Worm (Caenorhabditis elegans) whole organism, L1 larva: ENCODE measurements around the gene srx-36.

Experiments used
- C34B4.2 ChIP-seq: sonication (generic microtip); optimal IDR thresholded peaks from 2 replicates; lab custom pipeline; 2017; ENCODE audit warnings: mild to moderate bottlenecking, missing genetic modification characterization, missing compliant biosample characterization
- Y116A8C.19 ChIP-seq: sonication (generic microtip); optimal IDR thresholded peaks from 2 replicates; lab custom pipeline; 2016; ENCODE audit warnings: missing compliant biosample characterization, missing genetic modification characterization, borderline replicate concordance
- aha-1 ChIP-seq: fragments of 150-350 bp; optimal IDR thresholded peaks from 2 replicates; lab custom pipeline; 2014; ENCODE audit warnings: missing biosample characterization, missing genetic modification characterization
- aly-2 ChIP-seq: fragments of 150-350 bp; optimal IDR thresholded peaks from 2 replicates; lab custom pipeline; 2014; ENCODE audit warnings: missing biosample characterization, missing genetic modification characterization
- ceh-82 ChIP-seq, 3 experiments: fragments of 150-350 bp in 1 of 3; sonication (generic microtip) in 2 of 3; optimal IDR thresholded peaks; 2 replicates each; lab custom pipeline; 2014 to 2017; ENCODE audit warnings: missing biosample characterization in 3 of 3, missing genetic modification characterization in 3 of 3
- ceh-88 ChIP-seq: fragments of 200-800 bp; sonication (Bioruptor generic); IDR thresholded peaks from 2 replicates; pipeline ENCODE4 v1.3.6; 2022; ENCODE audit warnings: missing genetic modification characterization, missing compliant biosample characterization
- ces-1 ChIP-seq: fragments of 150-350 bp; optimal IDR thresholded peaks from 2 replicates; lab custom pipeline; 2014; ENCODE audit warnings: missing biosample characterization, missing genetic modification reagents, missing genetic modification characterization
- dpl-1 ChIP-seq, 3 experiments: fragments of 150-350 bp in 2 of 3; sonication (generic microtip) in 1 of 3; optimal IDR thresholded peaks; 2 replicates each; lab custom pipeline; 2014 to 2017; ENCODE audit warnings: missing biosample characterization in 3 of 3, missing genetic modification characterization in 3 of 3, missing genetic modification reagents in 3 of 3
- efl-1 ChIP-seq, 4 experiments: fragments of 150-350 bp; optimal IDR thresholded peaks in 3 of 4; peaks in 1 of 4; 1 replicate in 1 of 4; 2 replicates in 3 of 4; lab custom pipeline; 2014; ENCODE audit warnings: missing biosample characterization in 2 of 4, missing genetic modification characterization in 2 of 4, missing genetic modification reagents in 2 of 4
- egl-13 ChIP-seq: sonication (generic microtip); optimal IDR thresholded peaks from 2 replicates; lab custom pipeline; 2016; ENCODE audit warnings: missing genotype, missing genetic modification reagents, missing genetic modification characterization, missing compliant biosample characterization
- egl-27 ChIP-seq, 2 experiments: fragments of 150-350 bp in 1 of 2; sonication (generic microtip); optimal IDR thresholded peaks; 3 replicates each; lab custom pipeline; 2017 to 2018; ENCODE audit warnings: missing biosample characterization in 2 of 2, missing genetic modification characterization in 2 of 2, missing genetic modification reagents in 2 of 2
- fkh-8 ChIP-seq: sonication (generic microtip); optimal IDR thresholded peaks from 2 replicates; lab custom pipeline; 2016; ENCODE audit warnings: mild to moderate bottlenecking, missing genetic modification characterization, missing compliant biosample characterization
- fos-1 ChIP-seq: fragments of 150-350 bp; optimal IDR thresholded peaks from 2 replicates; lab custom pipeline; 2014; ENCODE audit warnings: missing biosample characterization, missing genetic modification characterization
- grh-1 ChIP-seq: fragments of 200-800 bp; sonication (Bioruptor generic); IDR thresholded peaks from 2 replicates; pipeline ENCODE4 v1.3.6; 2022; ENCODE audit warnings: missing genetic modification reagents, missing genetic modification characterization, missing compliant biosample characterization
- lin-39 ChIP-seq: fragments of 150-350 bp; optimal IDR thresholded peaks from 2 replicates; lab custom pipeline; 2014; ENCODE audit warnings: missing biosample characterization, missing genetic modification reagents, missing genetic modification characterization
- mab-9 ChIP-seq: fragments of 200-800 bp; sonication (Bioruptor generic); IDR thresholded peaks from 2 replicates; pipeline ENCODE4 v1.3.6; 2022; ENCODE audit warnings: missing genetic modification reagents, missing genetic modification characterization, missing compliant biosample characterization
- nhr-19 ChIP-seq: fragments of 200-800 bp; sonication (Bioruptor generic); conservative IDR thresholded peaks from 2 replicates; pipeline ENCODE4 v1.3.6; 2022; ENCODE audit warnings: missing genetic modification characterization, missing compliant biosample characterization
- nhr-20 ChIP-seq: sonication (generic microtip); optimal IDR thresholded peaks from 2 replicates; lab custom pipeline; 2016; ENCODE audit warnings: mild to moderate bottlenecking, missing genetic modification characterization, missing compliant biosample characterization
- nhr-237 ChIP-seq: fragments of 150-350 bp; optimal IDR thresholded peaks from 2 replicates; lab custom pipeline; 2014; ENCODE audit warnings: missing biosample characterization, missing genetic modification characterization
- nhr-47 ChIP-seq: sonication (generic microtip); optimal IDR thresholded peaks from 2 replicates; lab custom pipeline; 2016; ENCODE audit warnings: mild to moderate bottlenecking, missing genetic modification characterization, moderate library complexity, missing compliant biosample characterization
- nhr-71 ChIP-seq: sonication (generic microtip); optimal IDR thresholded peaks from 2 replicates; lab custom pipeline; 2016; ENCODE audit warnings: mild to moderate bottlenecking, missing genetic modification characterization, moderate library complexity, missing compliant biosample characterization
- nhr-77 ChIP-seq: fragments of 150-350 bp; optimal IDR thresholded peaks from 2 replicates; lab custom pipeline; 2014; ENCODE audit warnings: missing biosample characterization, missing genetic modification characterization
- pqm-1 ChIP-seq: sonication (generic microtip); optimal IDR thresholded peaks from 3 replicates; lab custom pipeline; 2017; ENCODE audit warnings: missing biosample characterization, missing genetic modification characterization
- rnt-1 ChIP-seq: sonication (generic microtip); optimal IDR thresholded peaks from 2 replicates; lab custom pipeline; 2016; ENCODE audit warnings: mild to moderate bottlenecking, missing genetic modification characterization, moderate library complexity, missing compliant biosample characterization
- skn-1 ChIP-seq: fragments of 150-350 bp; optimal IDR thresholded peaks from 2 replicates; lab custom pipeline; 2014; ENCODE audit warnings: missing biosample characterization, missing genetic modification characterization
- snpc-4 ChIP-seq: fragments of 150-350 bp; optimal IDR thresholded peaks from 2 replicates; lab custom pipeline; 2014; ENCODE audit warnings: missing biosample characterization, missing genetic modification characterization
- sox-4 ChIP-seq: sonication (generic microtip); optimal IDR thresholded peaks from 2 replicates; lab custom pipeline; 2016; ENCODE audit warnings: missing genetic modification characterization, missing compliant biosample characterization
- sptf-1 ChIP-seq: fragments of 150-350 bp; optimal IDR thresholded peaks from 2 replicates; lab custom pipeline; 2014; ENCODE audit warnings: missing biosample characterization, missing genetic modification characterization
- sup-37 ChIP-seq: fragments of 200-800 bp; sonication (Bioruptor generic); optimal IDR thresholded peaks from 2 replicates; lab custom pipeline; 2018; ENCODE audit warnings: mild to moderate bottlenecking, missing genetic modification characterization, missing compliant biosample characterization
- swsn-7 ChIP-seq: sonication (generic microtip); optimal IDR thresholded peaks from 2 replicates; lab custom pipeline; 2016; ENCODE audit warnings: missing genetic modification characterization, missing compliant biosample characterization
- tbx-2 ChIP-seq: sonication (generic microtip); optimal IDR thresholded peaks from 2 replicates; lab custom pipeline; 2016; ENCODE audit warnings: missing genetic modification characterization, missing compliant biosample characterization
- unc-130 ChIP-seq: fragments of 150-350 bp; optimal IDR thresholded peaks from 2 replicates; lab custom pipeline; 2017; ENCODE audit warnings: missing biosample characterization, missing genetic modification characterization, inconsistent platforms
- unc-62 ChIP-seq: fragments of 150-350 bp; optimal IDR thresholded peaks from 2 replicates; lab custom pipeline; 2014; ENCODE audit warnings: missing biosample characterization, missing genetic modification reagents, missing genetic modification characterization
- vab-15 ChIP-seq: sonication (generic microtip); optimal IDR thresholded peaks from 2 replicates; lab custom pipeline; 2017; ENCODE audit warnings: missing genotype, mild to moderate bottlenecking, missing genetic modification characterization, missing compliant biosample characterization
- xbp-1 ChIP-seq: sonication (generic microtip); optimal IDR thresholded peaks from 2 replicates; lab custom pipeline; 2016; ENCODE audit warnings: missing genetic modification characterization, missing compliant biosample characterization
- ztf-11 ChIP-seq, 2 experiments: sonication (generic microtip); optimal IDR thresholded peaks; 2 replicates each; lab custom pipeline; 2016 to 2017; ENCODE audit warnings: missing genetic modification characterization in 2 of 2, missing biosample characterization in 1 of 2, missing compliant biosample characterization in 1 of 2
- ztf-4 ChIP-seq: fragments of 150-350 bp; optimal IDR thresholded peaks from 2 replicates; lab custom pipeline; 2014; ENCODE audit warnings: missing biosample characterization, missing genetic modification characterization

The srx-36 gene

DNA sequence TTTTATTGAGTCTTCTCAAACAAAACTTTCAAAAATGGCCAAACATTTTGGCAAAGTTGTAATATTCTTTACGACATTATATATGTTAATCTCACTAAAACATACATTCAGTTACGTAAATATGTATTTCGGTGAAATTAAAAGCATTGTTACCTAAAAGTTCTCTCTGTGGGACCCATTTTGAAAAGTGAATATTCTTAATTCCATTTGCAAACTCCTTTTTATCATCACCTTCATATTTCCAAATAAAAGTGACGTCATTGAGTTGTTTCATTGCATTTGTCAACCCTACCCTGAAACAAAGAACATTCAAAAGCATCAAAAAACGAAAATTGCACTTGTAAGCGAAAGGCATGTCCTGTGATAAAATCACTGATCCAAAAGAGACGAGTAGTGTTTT, 9.5 kb upstream of the srx-36 start:
- TF ChIP-seq sox-4 (tag; lab: Kevin White, UChicago) (no peak), swsn-7 (no peak), nhr-71 (peak; percentile 14), nhr-20 (peak; percentile 14), fos-1 (tag; lab: Kevin White, UChicago) (no peak), fkh-8 (tag; lab: Kevin White, UChicago) (peak; percentile 29), C34B4.2 (tag; lab: Kevin White, UChicago) (no peak), efl-1 (optimal IDR thresholded peaks at IDR 0.05; lab: Kevin White, UChicago) (no peak), efl-1 (GFP tag; optimal IDR thresholded peaks at IDR 0.05 in 1 of 2; lab: Kevin White, UChicago) (peak in 1 of 2 experiments; percentile 20), nhr-19 (GFP tag; lab: Robert Waterston, UW) (peak; percentile 33), aly-2 (tag; lab: Kevin White, UChicago) (no peak)

DNA sequence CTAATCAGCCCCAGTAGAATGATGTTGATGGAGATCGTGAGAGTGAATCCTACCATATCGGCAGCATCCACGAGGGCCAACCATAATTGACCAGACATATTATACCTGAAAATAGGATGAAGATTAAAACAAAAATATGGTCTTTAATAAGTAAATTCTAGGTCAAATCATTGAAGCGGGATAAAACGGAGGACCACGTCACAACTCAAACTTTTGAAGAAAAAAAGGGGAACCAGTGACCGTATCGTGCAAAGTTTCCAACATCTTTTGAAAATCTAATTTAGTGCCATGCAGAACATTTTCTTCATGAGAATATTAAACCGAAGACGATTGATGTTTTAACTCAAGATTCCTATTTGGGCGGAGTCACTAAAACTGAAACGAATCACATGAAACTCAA, 7.4 kb upstream of the srx-36 start, which contains the start of gene str-112:
Gene str-112 (minus strand): TSS at position 101 of the 400 bp plus-strand sequence.
- TF ChIP-seq aly-2 (tag; lab: Kevin White, UChicago) (no peak), Y116A8C.19 (tag; lab: Kevin White, UChicago) (no peak), vab-15 (tag; lab: Kevin White, UChicago) (no peak), dpl-1 (GFP tag; optimal IDR thresholded peaks at IDR 0.05; lab: Kevin White, UChicago) (no peak), egl-27 (tag; optimal IDR thresholded peaks at IDR 0.05; lab: Kevin White, UChicago) (no peak), nhr-19 (GFP tag; lab: Robert Waterston, UW) (no peak), grh-1 (GFP tag; lab: Robert Waterston, UW) (no peak), sox-4 (tag; lab: Kevin White, UChicago) (no peak), mab-9 (GFP tag; lab: Robert Waterston, UW) (no peak), snpc-4 (tag; lab: Kevin White, UChicago) (no peak), ztf-11 (tag; optimal IDR thresholded peaks at IDR 0.05; lab: Kevin White, UChicago) (no peak), ztf-4 (no peak), ces-1 (no peak), ceh-88 (GFP tag; lab: Robert Waterston, UW) (no peak), egl-13 (no peak), pqm-1 (no peak)

DNA sequence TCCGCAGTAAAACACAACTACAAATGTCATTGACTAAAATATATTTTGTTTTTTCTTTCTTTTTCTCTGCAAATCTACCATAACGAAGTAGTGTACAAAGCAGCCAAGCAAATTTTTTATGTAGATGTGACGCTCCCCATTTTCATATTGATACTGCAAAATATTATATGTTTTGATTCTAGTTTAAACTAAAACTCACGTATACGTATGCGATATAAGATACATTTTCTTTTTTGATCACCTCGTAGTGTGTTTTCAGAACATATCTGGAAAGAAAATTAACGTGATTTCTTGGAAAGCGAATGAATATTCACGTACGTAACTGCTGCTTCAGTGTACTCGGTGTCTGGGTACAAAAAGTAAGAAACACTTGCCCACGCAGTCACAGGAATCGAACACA, 6.0 kb upstream of the srx-36 start:
- TF ChIP-seq nhr-237 (tag; lab: Kevin White, UChicago) (no peak), unc-130 (tag; lab: Kevin White, UChicago) (no peak), C34B4.2 (tag; lab: Kevin White, UChicago) (no peak), nhr-77 (tag; lab: Kevin White, UChicago) (no peak), egl-27 (tag; optimal IDR thresholded peaks at IDR 0.05; lab: Kevin White, UChicago) (no peak), tbx-2 (no peak), nhr-47 (tag; lab: Kevin White, UChicago) (no peak), unc-62 (GFP tag; lab: Kevin White, UChicago) (no peak), mab-9 (GFP tag; lab: Robert Waterston, UW) (no peak), xbp-1 (tag; lab: Kevin White, UChicago) (no peak), skn-1 (tag; lab: Kevin White, UChicago) (no peak), sup-37 (GFP tag; lab: Kevin White, UChicago) (no peak), ceh-82 (tag; optimal IDR thresholded peaks at IDR 0.05; lab: Kevin White, UChicago) (no peak), sptf-1 (tag; lab: Kevin White, UChicago) (no peak), ces-1 (no peak)

DNA sequence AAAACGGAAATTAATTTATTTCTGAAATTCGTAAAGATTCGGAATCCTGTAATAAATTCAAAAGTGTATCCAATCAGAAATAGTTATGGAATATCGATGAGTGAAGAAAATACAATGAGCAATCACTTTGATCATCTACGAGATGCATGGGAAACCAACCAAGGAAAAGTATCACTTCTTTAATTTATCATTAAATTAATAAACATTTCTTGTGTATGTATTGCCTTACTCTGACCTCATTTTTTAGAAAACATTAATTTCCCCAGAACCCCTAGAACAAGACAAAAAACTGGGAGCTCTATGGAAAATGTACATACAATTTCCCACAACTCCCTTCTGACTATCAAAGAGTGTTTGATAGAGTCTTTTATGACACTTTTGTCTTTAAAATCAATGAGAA, 3.1 kb upstream of the srx-36 start, which contains the start of gene F10D2.16:
Gene F10D2.16 (plus strand): TSS at position 301 of the 400 bp plus-strand sequence.
- TF ChIP-seq rnt-1 (tag; lab: Kevin White, UChicago) (no peak), lin-39 (no peak), aha-1 (tag; lab: Kevin White, UChicago) (no peak), ztf-4 (no peak), efl-1 (optimal IDR thresholded peaks at IDR 0.05; lab: Kevin White, UChicago) (no peak), efl-1 (GFP tag; optimal IDR thresholded peaks at IDR 0.05 in 1 of 2; lab: Kevin White, UChicago) (peak in 1 of 2 experiments; percentile 39)
